Fruit fly (Drosophila melanogaster): ENCODE results near the gene Mcm3.

DNA sequence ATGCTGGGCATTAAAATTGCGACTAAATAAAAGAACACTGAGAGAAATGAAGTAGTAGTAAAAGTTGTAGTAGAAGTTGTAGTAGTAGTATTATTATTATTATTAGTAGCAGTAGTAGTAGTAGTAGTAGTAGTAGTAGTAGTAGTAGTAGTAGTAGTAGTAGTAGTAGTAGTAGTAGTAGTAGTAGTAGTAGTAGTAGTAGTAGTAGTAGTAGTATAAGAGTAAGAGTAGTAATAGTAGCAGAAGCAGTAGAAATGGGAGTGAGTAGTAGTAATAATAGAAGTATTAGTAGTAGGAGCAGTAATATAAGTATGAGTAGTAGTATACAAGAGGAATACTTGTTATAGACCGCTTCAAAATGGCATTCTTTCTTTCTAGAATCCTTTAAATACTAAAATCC is 23.7 kb upstream of the Mcm3 start:
- TF ChIP-seq cic (GFP tag; optimal IDR thresholded peaks at IDR 0.05) (no peak), CG14711 (tag; optimal IDR thresholded peaks at IDR 0.05) (no peak), CG11617 (GFP tag; optimal IDR thresholded peaks at IDR 0.05) (no peak)
